Fruit fly (Drosophila melanogaster) whole organism, embryonic: Measurements from ENCODE around the gene Rh5.

Source experiments
- Ada2b ChIP-seq: fragments of 200-800 bp; sonication (Bioruptor generic); IDR thresholded peaks from 2 replicates; pipeline ENCODE4 v1.3.6; 2022; ENCODE audit warnings: missing biosample characterization, missing genetic modification characterization
- Atf6 ChIP-seq: fragments of 200-800 bp; sonication (Bioruptor generic); IDR thresholded peaks from 2 replicates; pipeline ENCODE4 v1.3.6; 2022; ENCODE audit warnings: missing biosample characterization, missing genetic modification characterization
- Bdp1 ChIP-seq: fragments of 200-800 bp; sonication (Bioruptor generic); optimal IDR thresholded peaks from 3 replicates; lab custom pipeline; 2016; ENCODE audit warnings: missing biosample characterization, missing genetic modification characterization
- CG10209 ChIP-seq: fragments of 200-800 bp; sonication (Bioruptor generic); optimal IDR thresholded peaks from 3 replicates; lab custom pipeline; 2017; ENCODE audit warnings: missing biosample characterization, mild to moderate bottlenecking, missing genetic modification characterization, missing genetic modification reagents
- CG10267 ChIP-seq: fragments of 200-800 bp; sonication (Bioruptor generic); optimal IDR thresholded peaks from 2 replicates; lab custom pipeline; 2018; ENCODE audit warnings: missing biosample characterization, mild to moderate bottlenecking, missing genetic modification characterization, moderate library complexity
- CG10959 ChIP-seq: fragments of 200-800 bp; sonication (Bioruptor generic); IDR thresholded peaks from 2 replicates; pipeline ENCODE4 v1.3.6; 2022; ENCODE audit warnings: missing biosample characterization, missing genetic modification characterization
- CG11504 ChIP-seq: fragments of 200-800 bp; sonication (Bioruptor generic); optimal IDR thresholded peaks from 3 replicates; lab custom pipeline; 2019; ENCODE audit warnings: missing biosample characterization, mild to moderate bottlenecking, missing genetic modification characterization, moderate library complexity
- CG11560 ChIP-seq: fragments of 200-800 bp; sonication (Bioruptor generic); IDR thresholded peaks from 3 replicates; pipeline ENCODE4 v1.3.6; 2022; ENCODE audit warnings: missing biosample characterization, missing genetic modification characterization
- CG12155 ChIP-seq: fragments of 200-800 bp; sonication (Bioruptor generic); optimal IDR thresholded peaks from 3 replicates; lab custom pipeline; 2016; ENCODE audit warnings: missing biosample characterization, missing genetic modification characterization
- CG12236 ChIP-seq: fragments of 200-800 bp; sonication (Bioruptor generic); optimal IDR thresholded peaks from 2 replicates; lab custom pipeline; 2016; ENCODE audit warnings: missing biosample characterization, missing genetic modification characterization
- CG1233 ChIP-seq: fragments of 200-800 bp; sonication (Bioruptor generic); optimal IDR thresholded peaks from 4 replicates; lab custom pipeline; 2018; ENCODE audit warnings: missing biosample characterization, mild to moderate bottlenecking, missing genetic modification characterization
- CG12769 ChIP-seq: fragments of 200-800 bp; sonication (Bioruptor generic); optimal IDR thresholded peaks from 2 replicates; lab custom pipeline; 2019; ENCODE audit warnings: missing biosample characterization, mild to moderate bottlenecking, missing genetic modification characterization, moderate library complexity
- CG14014 ChIP-seq: fragments of 200-800 bp; sonication (Bioruptor generic); IDR thresholded peaks from 2 replicates; pipeline ENCODE4 v1.3.6; 2022; ENCODE audit warnings: missing biosample characterization, missing genetic modification characterization
- CG1647 ChIP-seq: fragments of 200-800 bp; sonication (Bioruptor generic); optimal IDR thresholded peaks from 3 replicates; lab custom pipeline; 2016; ENCODE audit warnings: missing biosample characterization, missing genetic modification characterization
- CG17359 ChIP-seq: fragments of 200-800 bp; sonication (Bioruptor generic); optimal IDR thresholded peaks from 3 replicates; lab custom pipeline; 2018; ENCODE audit warnings: missing biosample characterization, mild to moderate bottlenecking, missing genetic modification characterization, moderate library complexity
- CG2120 ChIP-seq: fragments of 200-800 bp; sonication (Bioruptor generic); optimal IDR thresholded peaks from 3 replicates; lab custom pipeline; 2016; ENCODE audit warnings: missing biosample characterization, missing genetic modification characterization
- CG2129 ChIP-seq: fragments of 200-800 bp; sonication (Bioruptor generic); IDR thresholded peaks from 2 replicates; pipeline ENCODE4 v1.3.6; 2022; ENCODE audit warnings: missing biosample characterization, missing genetic modification characterization; ENCODE audit not compliant: partially characterized antibody
- CG31224 ChIP-seq: fragments of 200-800 bp; sonication (Bioruptor generic); IDR thresholded peaks from 2 replicates; pipeline ENCODE4 v1.3.6; 2022; ENCODE audit warnings: missing biosample characterization, missing genetic modification characterization
- CG5953 ChIP-seq: fragments of 200-800 bp; sonication (Bioruptor generic); IDR thresholded peaks from 2 replicates; pipeline ENCODE4 v1.3.6; 2022; ENCODE audit warnings: missing biosample characterization, missing genetic modification characterization
- CG7987 ChIP-seq: fragments of 200-800 bp; sonication (Bioruptor generic); optimal IDR thresholded peaks from 2 replicates; lab custom pipeline; 2018; ENCODE audit warnings: missing biosample characterization, mild to moderate bottlenecking, missing genetic modification characterization, moderate library complexity
- CHES-1-like ChIP-seq: fragments of 200-800 bp; sonication (Bioruptor generic); optimal IDR thresholded peaks from 2 replicates; lab custom pipeline; 2016; ENCODE audit warnings: missing biosample characterization, missing genetic modification characterization
- Dad ChIP-seq: fragments of 200-800 bp; sonication (Bioruptor generic); optimal IDR thresholded peaks from 3 replicates; lab custom pipeline; 2016; ENCODE audit warnings: missing biosample characterization, missing genetic modification characterization
- Dfd ChIP-seq, 2 experiments: fragments of >200 bp; optimal IDR thresholded peaks; 2 replicates each; lab custom pipeline; 2017; ENCODE audit warnings: missing biosample characterization in 2 of 2, missing genetic modification characterization in 2 of 2
- HHEX ChIP-seq: fragments of 200-800 bp; sonication (Bioruptor generic); optimal IDR thresholded peaks from 3 replicates; lab custom pipeline; 2017; ENCODE audit warnings: missing biosample characterization, mild to moderate bottlenecking, missing genetic modification characterization, missing genetic modification reagents
- Hmx ChIP-seq: fragments of 200-800 bp; sonication (Bioruptor generic); optimal IDR thresholded peaks from 2 replicates; lab custom pipeline; 2016; ENCODE audit warnings: missing biosample characterization, missing genetic modification characterization
- Hsf ChIP-seq: fragments of 200-800 bp; sonication (Bioruptor generic); optimal IDR thresholded peaks from 3 replicates; lab custom pipeline; 2016; ENCODE audit warnings: missing biosample characterization, missing genetic modification characterization
- MBD-R2 ChIP-seq: fragments of 200-800 bp; sonication (Bioruptor generic); IDR thresholded peaks from 2 replicates; pipeline ENCODE4 v1.3.6; 2022; ENCODE audit warnings: missing biosample characterization, missing genetic modification characterization
- Oaz ChIP-seq: fragments of 200-800 bp; sonication (Bioruptor generic); IDR thresholded peaks from 2 replicates; pipeline ENCODE4 v1.3.6; 2022; ENCODE audit warnings: missing biosample characterization, missing genetic modification characterization
- Stat92E ChIP-seq, 3 experiments: fragments of >200 bp in 2 of 3; fragments of 200-800 bp in 1 of 3; sonication (Bioruptor generic) in 1 of 3; optimal IDR thresholded peaks; 2 replicates each; lab custom pipeline; 2017 to 2019; ENCODE audit warnings: missing biosample characterization in 3 of 3, missing genetic modification characterization in 3 of 3, mild to moderate bottlenecking in 1 of 3, moderate library complexity in 1 of 3
- abd-A ChIP-seq: fragments of 200-800 bp; sonication (Bioruptor generic); optimal IDR thresholded peaks from 3 replicates; lab custom pipeline; 2019; ENCODE audit warnings: missing biosample characterization, mild to moderate bottlenecking, missing genetic modification characterization, moderate library complexity
- al ChIP-seq: fragments of 200-800 bp; sonication (Bioruptor generic); IDR thresholded peaks from 2 replicates; pipeline ENCODE4 v1.3.6; 2022; ENCODE audit warnings: missing biosample characterization, missing genetic modification characterization
- bbx ChIP-seq: fragments of 200-800 bp; sonication (Bioruptor generic); IDR thresholded peaks from 2 replicates; pipeline ENCODE4 v1.3.6; 2022; ENCODE audit warnings: missing biosample characterization, missing genetic modification characterization; ENCODE audit not compliant: partially characterized antibody
- cas ChIP-seq: fragments of 200-800 bp; sonication (Bioruptor generic); IDR thresholded peaks from 2 replicates; pipeline ENCODE4 v1.3.6; 2022; ENCODE audit warnings: missing biosample characterization, missing genetic modification characterization
- disco-r ChIP-seq: fragments of 200-800 bp; sonication (Bioruptor generic); optimal IDR thresholded peaks from 2 replicates; lab custom pipeline; 2016; ENCODE audit warnings: missing biosample characterization, missing genetic modification characterization
- eve ChIP-seq, 2 experiments: fragments of >200 bp; optimal IDR thresholded peaks; 2 replicates each; lab custom pipeline; 2017; ENCODE audit warnings: missing biosample characterization in 2 of 2, missing genetic modification characterization in 2 of 2
- gcm2 ChIP-seq: fragments of 200-800 bp; sonication (Bioruptor generic); optimal IDR thresholded peaks from 2 replicates; lab custom pipeline; 2016; ENCODE audit warnings: missing biosample characterization, missing genetic modification characterization
- ind ChIP-seq: fragments of 200-800 bp; sonication (Bioruptor generic); optimal IDR thresholded peaks from 3 replicates; lab custom pipeline; 2016; ENCODE audit warnings: missing biosample characterization, missing genetic modification characterization
- kah ChIP-seq: fragments of 200-800 bp; sonication (Bioruptor generic); optimal IDR thresholded peaks from 2 replicates; lab custom pipeline; 2018; ENCODE audit warnings: missing biosample characterization, mild to moderate bottlenecking, missing genetic modification characterization
- lola ChIP-seq, 3 experiments: fragments of >200 bp in 2 of 3; fragments of 200-800 bp in 1 of 3; sonication (Bioruptor generic) in 1 of 3; optimal IDR thresholded peaks; 2 replicates each; lab custom pipeline; 2017 to 2019; ENCODE audit warnings: missing biosample characterization in 3 of 3, missing genetic modification characterization in 3 of 3, mild to moderate bottlenecking in 1 of 3, moderate library complexity in 1 of 3
- lov ChIP-seq, 2 experiments: fragments of 200-800 bp in 1 of 2; fragments of >200 bp in 1 of 2; sonication (Bioruptor generic) in 1 of 2; IDR thresholded peaks in 1 of 2; optimal IDR thresholded peaks in 1 of 2; 2 replicates in 1 of 2; 3 replicates in 1 of 2; pipeline versions ENCODE4 v1.3.6 to Lab custom; 2017 to 2022; ENCODE audit warnings: missing biosample characterization in 1 of 2, missing genetic modification characterization in 1 of 2
- mirr ChIP-seq: fragments of 200-800 bp; sonication (Bioruptor generic); optimal IDR thresholded peaks from 3 replicates; lab custom pipeline; 2018; ENCODE audit warnings: missing biosample characterization, mild to moderate bottlenecking, missing genetic modification characterization
- pum ChIP-seq: fragments of 200-800 bp; sonication (Bioruptor generic); optimal IDR thresholded peaks from 2 replicates; lab custom pipeline; 2016; ENCODE audit warnings: missing biosample characterization, missing genetic modification characterization
- run ChIP-seq: fragments of 200-800 bp; sonication (Bioruptor generic); optimal IDR thresholded peaks from 3 replicates; lab custom pipeline; 2018; ENCODE audit warnings: missing biosample characterization, mild to moderate bottlenecking, missing genetic modification characterization
- scrt ChIP-seq: fragments of 200-800 bp; sonication (Bioruptor generic); optimal IDR thresholded peaks from 2 replicates; lab custom pipeline; 2018; ENCODE audit warnings: missing biosample characterization, mild to moderate bottlenecking, missing genetic modification characterization, moderate library complexity
- seq ChIP-seq: fragments of 200-800 bp; sonication (Bioruptor generic); IDR thresholded peaks from 2 replicates; pipeline ENCODE4 v1.3.6; 2022; ENCODE audit warnings: missing biosample characterization, missing genetic modification characterization
- stc ChIP-seq: fragments of 200-800 bp; sonication (Bioruptor generic); IDR thresholded peaks from 2 replicates; pipeline ENCODE4 v1.3.6; 2022; ENCODE audit warnings: missing biosample characterization, missing genetic modification characterization
- tap ChIP-seq: fragments of 200-800 bp; optimal IDR thresholded peaks from 3 replicates; lab custom pipeline; 2019; ENCODE audit warnings: missing biosample characterization, mild to moderate bottlenecking, missing genetic modification characterization, moderate library complexity
- tin ChIP-seq: fragments of 200-800 bp; sonication (Bioruptor generic); optimal IDR thresholded peaks from 3 replicates; lab custom pipeline; 2016; ENCODE audit warnings: missing biosample characterization, missing genetic modification characterization
- z ChIP-seq: fragments of 200-800 bp; sonication (Bioruptor generic); IDR thresholded peaks from 3 replicates; pipeline ENCODE4 v1.3.6; 2022; ENCODE audit warnings: missing biosample characterization, missing genetic modification characterization

Rh5 gene

DNA sequence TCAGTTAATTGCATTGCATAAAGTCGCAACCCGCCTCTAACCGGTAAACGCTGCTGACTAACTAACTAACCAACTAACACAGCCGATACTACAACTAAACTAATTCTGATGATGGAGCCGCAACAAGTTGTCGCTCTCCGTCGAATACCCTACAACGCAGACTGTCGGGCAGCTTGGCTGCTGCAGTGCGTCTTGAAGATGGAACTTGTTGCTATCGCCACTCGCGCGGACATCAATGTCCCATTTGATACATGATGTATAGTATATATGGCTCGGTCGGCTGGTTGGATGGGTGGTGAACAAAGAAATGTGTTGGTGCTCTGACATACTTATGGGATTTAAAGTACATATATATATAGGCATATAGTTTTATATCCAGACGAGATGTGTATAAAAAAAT, 17.6 kb downstream of the Rh5 start (continued):
- TF ChIP-seq CG11504 (tag; lab: Kevin White, UChicago) (peak; percentile 54), CG12236 (GFP tag; lab: Kevin White, UChicago) (no peak), cas (GFP tag; lab: Robert Waterston, UW) (no peak), lola (GFP tag; optimal IDR thresholded peaks at IDR 0.05; lab: Kevin White, UChicago) (no peak), HHEX (peak; percentile 21), z (no peak), stc (no peak), Hmx (GFP tag; lab: Kevin White, UChicago) (no peak), CG5953 (GFP tag; lab: Robert Waterston, UW) (no peak), CG17359 (tag; lab: Kevin White, UChicago) (peak; percentile 7), CG10959 (GFP tag; lab: Robert Waterston, UW) (no peak), CG11560 (tag; lab: Robert Waterston, UW) (no peak), CG12769 (tag; lab: Kevin White, UChicago) (peak; percentile 83), Dfd (GFP tag; optimal IDR thresholded peaks at IDR 0.05; lab: Kevin White, UChicago) (no peak), MBD-R2 (no peak), disco-r (GFP tag; lab: Kevin White, UChicago) (no peak), seq (0 out of 2 replicates have a peak, but pooled peaks have one; percentile 7), Stat92E (GFP tag; optimal IDR thresholded peaks at IDR 0.05; lab: Kevin White, UChicago) (no peak), CG31224 (GFP tag; lab: Robert Waterston, UW) (0 out of 2 replicates have a peak, but pooled peaks have one; percentile 10), abd-A (tag; lab: Kevin White, UChicago) (peak; percentile 50), CG1647 (GFP tag; lab: Kevin White, UChicago) (no peak), CG12155 (no peak), tap (peak; percentile 3), mirr (GFP tag; lab: Kevin White, UChicago) (peak; percentile 10), ind (GFP tag; lab: Kevin White, UChicago) (peak; percentile 0), eve (GFP tag; optimal IDR thresholded peaks at IDR 0.05; lab: Kevin White, UChicago) (no peak), kah (peak; percentile 64), pum (GFP tag; lab: Kevin White, UChicago) (no peak), Dad (GFP tag; lab: Kevin White, UChicago) (no peak), lov (optimal IDR thresholded peaks at IDR 0.05; lab: Kevin White, UChicago) (no peak), lov (GFP tag; IDR thresholded peaks at IDR 0.05; lab: Robert Waterston, UW) (0 out of 3 replicates have a peak, but pooled peaks have one; percentile 45), CG7987 (GFP tag; lab: Kevin White, UChicago) (peak; percentile 22), Atf6 (GFP tag; lab: Robert Waterston, UW) (peak; percentile 21; the same call in 1 of the 2 replicates), tin (no peak), scrt (GFP tag; lab: Kevin White, UChicago) (no peak), Hsf (GFP tag; lab: Kevin White, UChicago) (no peak), CG2120 (peak; percentile 7)
- TF ChIP-seq, all 482 proteins: peak for 63

DNA sequence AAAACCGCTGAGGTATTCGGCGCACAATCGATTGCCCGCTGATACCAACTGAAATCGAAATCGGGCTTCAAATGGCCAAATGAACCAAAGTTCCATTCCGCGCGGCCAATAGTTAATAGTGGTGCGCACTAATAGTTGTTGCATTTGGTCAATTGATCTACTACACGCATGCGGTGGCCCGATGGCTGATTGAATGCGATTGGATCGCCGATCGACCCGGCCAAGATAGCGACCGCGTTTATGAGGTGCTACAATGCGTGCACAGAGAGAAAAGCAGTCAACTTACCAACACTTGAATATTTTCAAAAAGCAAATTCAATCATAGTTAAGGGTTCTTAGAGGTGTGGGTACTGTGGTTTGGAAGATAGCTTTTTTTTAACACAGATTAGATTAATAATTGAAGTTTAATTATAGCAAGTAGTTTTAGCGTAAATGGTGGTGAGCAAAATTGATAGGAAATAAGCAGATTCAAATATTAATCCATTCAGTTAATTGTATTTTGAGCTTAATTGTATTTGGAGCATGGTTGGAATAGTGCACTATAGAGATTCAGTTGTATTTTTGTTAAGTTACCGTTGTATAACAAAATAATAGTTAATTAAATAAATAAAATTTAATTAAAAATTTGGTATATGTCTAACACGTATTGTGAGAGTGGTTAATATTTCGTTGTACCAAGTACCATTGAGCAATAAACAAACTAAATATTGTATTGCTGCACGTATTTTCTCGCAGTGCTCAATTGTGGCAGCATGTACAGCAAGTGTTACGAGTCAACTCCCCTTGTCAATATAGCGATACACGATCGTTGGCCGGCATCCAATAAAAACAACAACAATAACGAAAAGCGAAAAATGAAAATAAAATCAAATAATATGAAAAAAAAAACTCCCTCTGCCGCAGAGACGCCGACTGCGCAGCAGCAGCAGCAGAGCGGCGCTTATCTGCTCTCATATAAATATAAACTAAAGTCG, 18.8 kb downstream of the Rh5 start:
- TF ChIP-seq Bdp1 (GFP tag; lab: Kevin White, UChicago) (no peak), run (no peak), bbx (GFP tag; lab: Robert Waterston, UW) (no peak), CG10267 (tag; lab: Kevin White, UChicago) (peak; percentile 27), al (no peak), CG2129 (GFP tag; lab: Robert Waterston, UW) (no peak), gcm2 (GFP tag; lab: Kevin White, UChicago) (peak; percentile 47), Ada2b (no peak), CG14014 (GFP tag; lab: Robert Waterston, UW) (0 out of 2 replicates have a peak, but pooled peaks have one; percentile 40), z (no peak), Oaz (GFP tag; lab: Robert Waterston, UW) (no peak), seq (peak; percentile 32; the same call in 1 of the 2 replicates), CHES-1-like (peak; percentile 31), CG1233 (GFP tag; lab: Kevin White, UChicago) (peak; percentile 54), CG10209 (GFP tag; lab: Kevin White, UChicago) (peak; percentile 70)
